Worm (Caenorhabditis elegans): ENCODE measurements around the gene C07G1.7.

- TF ChIP-seq him-1 (tag; optimal IDR thresholded peaks at IDR 0.05) (no peak), W03F9.2 (tag; optimal IDR thresholded peaks at IDR 0.05) (no peak)
These were observed 20.8 kb upstream of the C07G1.7 start for ce11 chrIV:8232428-8232827.

Measured in whole organism, L4/young adult.